Fruit fly (Drosophila melanogaster): Measurements from ENCODE around the gene CG13282.

CG13282 gene

DNA sequence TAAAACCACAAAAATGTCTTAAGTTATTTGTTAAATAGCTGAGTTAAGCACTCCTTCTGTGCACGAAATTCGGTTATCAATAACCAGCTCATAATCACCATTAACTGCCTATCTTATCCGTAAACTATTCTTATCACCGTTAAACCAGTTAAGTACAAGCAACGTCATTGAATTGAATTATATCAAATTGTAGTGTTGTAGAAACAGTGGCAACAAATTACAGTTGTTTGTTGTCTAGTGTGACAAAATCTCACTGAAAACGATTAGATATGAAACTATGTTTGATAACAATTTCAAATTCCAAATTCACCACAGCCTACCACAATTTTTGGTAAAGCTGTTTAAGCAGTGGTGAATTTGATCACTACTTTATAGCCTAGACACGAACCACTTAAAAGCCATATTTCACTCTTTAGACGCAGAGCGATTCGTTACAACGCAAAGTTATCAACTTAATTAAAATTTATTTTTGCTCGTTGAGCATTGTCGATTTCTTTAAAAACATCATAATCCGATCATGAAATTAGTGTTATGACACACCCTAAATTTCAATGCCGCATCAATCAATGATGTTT lies 32.6 kb downstream of the CG13282 start (continued):
- TF ChIP-seq grn (GFP tag; optimal IDR thresholded peaks at IDR 0.05) (peak; percentile 88), Poxn (GFP tag; IDR thresholded peaks at IDR 0.05) (no peak), CG13424 (tag; optimal IDR thresholded peaks at IDR 0.05) (no peak), CG10543 (GFP tag; optimal IDR thresholded peaks at IDR 0.05) (peak; percentile 4), prd (optimal IDR thresholded peaks at IDR 0.05) (no peak), prd (GFP tag; IDR thresholded peaks at IDR 0.05) (no peak), inv (GFP tag; IDR thresholded peaks at IDR 0.05; ENCODE audit: partially characterized antibody) (no peak), amos (GFP tag; IDR thresholded peaks at IDR 0.05; ENCODE audit: partially characterized antibody) (no peak), CG13287 (GFP tag; IDR thresholded peaks at IDR 0.05; ENCODE audit: partially characterized antibody) (peak; percentile 32; the same call in 1 of the 2 replicates), br (optimal IDR thresholded peaks at IDR 0.05) (no peak), Doc3 (GFP tag; IDR thresholded peaks at IDR 0.05; ENCODE audit: partially characterized antibody) (no peak), Ets65A (GFP tag) (peak; percentile 13), CG2202 (tag; optimal IDR thresholded peaks at IDR 0.05) (no peak), org-1 (GFP tag; optimal IDR thresholded peaks at IDR 0.05) (no peak), trh (GFP tag; optimal IDR thresholded peaks at IDR 0.05) (no peak), CG11456 (GFP tag; IDR thresholded peaks at IDR 0.05) (no peak), Jarid2 (GFP tag; optimal IDR thresholded peaks at IDR 0.05) (no peak), CG17328 (GFP tag; IDR thresholded peaks at IDR 0.05) (no peak), Atf3 (GFP tag; optimal IDR thresholded peaks at IDR 0.05) (no peak), peb (GFP tag; IDR thresholded peaks at IDR 0.05) (no peak), ftz-f1 (GFP tag; optimal IDR thresholded peaks at IDR 0.05) (no peak), lab (GFP tag; optimal IDR thresholded peaks at IDR 0.05) (peak; percentile 35), Xbp1 (GFP tag; optimal IDR thresholded peaks at IDR 0.05) (no peak), Dip2 (GFP tag; IDR thresholded peaks at IDR 0.05) (no peak), HmgZ (tag; optimal IDR thresholded peaks at IDR 0.05) (peak; percentile 4), CG18476 (GFP tag; optimal IDR thresholded peaks at IDR 0.05) (no peak), CG13624 (GFP tag; optimal IDR thresholded peaks at IDR 0.05) (no peak), CG43689 (GFP tag; IDR thresholded peaks at IDR 0.05) (no peak), CG6683 (GFP tag; optimal IDR thresholded peaks at IDR 0.05) (no peak), CG32767 (GFP tag; IDR thresholded peaks at IDR 0.05) (no peak), Hr51 (GFP tag; optimal IDR thresholded peaks at IDR 0.05) (no peak), CG3995 (GFP tag; optimal IDR thresholded peaks at IDR 0.05) (peak; percentile 94), vfl (GFP tag; optimal IDR thresholded peaks at IDR 0.05) (no peak), disco-r (GFP tag; optimal IDR thresholded peaks at IDR 0.05) (no peak), pros (GFP tag; optimal IDR thresholded peaks at IDR 0.05) (no peak), CG4360 (GFP tag; IDR thresholded peaks at IDR 0.05) (no peak), GATAe (GFP tag; conservative IDR thresholded peaks at IDR 0.05) (peak; percentile 75), eyg (GFP tag; optimal IDR thresholded peaks at IDR 0.05) (no peak), CG7839 (tag; optimal IDR thresholded peaks at IDR 0.05) (no peak), grau (tag; optimal IDR thresholded peaks at IDR 0.05) (no peak), Rfx (GFP tag; IDR thresholded peaks at IDR 0.05) (no peak), Lim3 (GFP tag; IDR thresholded peaks at IDR 0.05) (no peak), vvl (GFP tag; IDR thresholded peaks at IDR 0.05) (no peak), E2f1 (GFP tag; IDR thresholded peaks at IDR 0.05) (no peak), crc (GFP tag; optimal IDR thresholded peaks at IDR 0.05) (no peak), tap (tag; optimal IDR thresholded peaks at IDR 0.05) (peak; percentile 17), pan (optimal IDR thresholded peaks at IDR 0.05) (no peak), pan (GFP tag; optimal IDR thresholded peaks at IDR 0.05 in 1 of 2, IDR thresholded peaks at IDR 0.05 in 1 of 2) (no peak), kni (GFP tag; optimal IDR thresholded peaks at IDR 0.05) (no peak), pho (GFP tag; optimal IDR thresholded peaks at IDR 0.05) (no peak), ranshi (GFP tag; IDR thresholded peaks at IDR 0.05) (no peak), dm (GFP tag; optimal IDR thresholded peaks at IDR 0.05) (no peak)
